Worm (Caenorhabditis elegans): ENCODE data around the gene elo-7.

The elo-7 gene

DNA sequence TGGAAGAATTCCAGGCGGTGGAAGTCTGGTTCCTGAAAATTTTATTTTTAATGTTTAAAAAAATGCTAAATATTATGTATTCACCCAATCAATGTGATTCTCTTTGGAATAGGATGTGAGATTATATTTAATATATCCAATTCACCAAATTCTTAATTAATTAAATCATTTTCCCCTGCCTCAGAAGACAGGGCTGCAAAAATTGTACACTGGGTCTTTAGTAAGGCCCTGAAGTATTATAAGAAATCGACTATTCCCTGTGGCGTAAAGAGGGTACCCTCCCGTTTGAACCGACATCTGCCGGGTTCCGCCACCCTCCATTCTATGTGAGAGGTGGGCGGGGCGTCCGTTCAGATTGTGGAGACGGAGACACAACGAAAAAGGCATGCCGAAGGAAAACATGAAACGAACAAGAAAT is 18.5 kb upstream of the elo-7 start (continued):
- 0 out of 2 replicates have a peak, but pooled peaks have one; percentile 16 for TF ChIP-seq hsf-1 (GFP tag; IDR thresholded peaks at IDR 0.05)
- TF ChIP-seq sea-2 (GFP tag; IDR thresholded peaks at IDR 0.05) = no peak
- no peak for TF ChIP-seq cebp-1 (GFP tag; IDR thresholded peaks at IDR 0.05)
- peak; percentile 62 for TF ChIP-seq cebp-1 (tag; optimal IDR thresholded peaks at IDR 0.05)
- TF ChIP-seq egrh-3 (GFP tag; IDR thresholded peaks at IDR 0.05) = no peak
- TF ChIP-seq nhr-27 (tag; optimal IDR thresholded peaks at IDR 0.05) = no peak
- TF ChIP-seq ceh-58 (GFP tag; IDR thresholded peaks at IDR 0.05) = no peak
- no peak for TF ChIP-seq ztf-6 (GFP tag; IDR thresholded peaks at IDR 0.05)
- peak; percentile 55; the same call in 1 of the 2 replicates for TF ChIP-seq rcor-1 (GFP tag; IDR thresholded peaks at IDR 0.05)
- no peak for TF ChIP-seq nfya-2 (GFP tag; IDR thresholded peaks at IDR 0.05)
- TF ChIP-seq mcd-1 (GFP tag; IDR thresholded peaks at IDR 0.05) = peak; percentile 76
- TF ChIP-seq nhr-179 (tag; optimal IDR thresholded peaks at IDR 0.05) = no peak
- peak; percentile 57 for TF ChIP-seq xnd-1 (tag; optimal IDR thresholded peaks at IDR 0.05)
- peak; percentile 54 for TF ChIP-seq ZK185.1 (tag; optimal IDR thresholded peaks at IDR 0.05; ENCODE audit: poor library complexity, severe bottlenecking)
- no peak for TF ChIP-seq nfya-1 (tag; optimal IDR thresholded peaks at IDR 0.05; ENCODE audit: borderline replicate concordance, insufficient read depth)
- peak; percentile 15 for TF ChIP-seq fkh-3 (tag; optimal IDR thresholded peaks at IDR 0.05)
- TF ChIP-seq ceh-100 (GFP tag; IDR thresholded peaks at IDR 0.05) = 0 out of 2 replicates have a peak, but pooled peaks have one; percentile 37
- TF ChIP-seq pbrm-1 (GFP tag; IDR thresholded peaks at IDR 0.05) = peak; percentile 77; the same call in 1 of the 2 replicates
- TF ChIP-seq Y53G8AR.9 (GFP tag; conservative IDR thresholded peaks at IDR 0.05) = no peak
- peak; percentile 17 for TF ChIP-seq F23B12.7 (tag; optimal IDR thresholded peaks at IDR 0.05; ENCODE audit: insufficient read depth)
- no peak for TF ChIP-seq B0035.1 (tag; optimal IDR thresholded peaks at IDR 0.05)
- TF ChIP-seq F57A8.1 (GFP tag; optimal IDR thresholded peaks at IDR 0.05) = no peak
- no peak for TF ChIP-seq ccch-3 (GFP tag; optimal IDR thresholded peaks at IDR 0.05)
- peak; percentile 55 for TF ChIP-seq hrde-1 (tag; optimal IDR thresholded peaks at IDR 0.05; ENCODE audit: borderline replicate concordance)
- TF ChIP-seq nfyb-1 (GFP tag; IDR thresholded peaks at IDR 0.05) = peak; percentile 68; the same call in 1 of the 2 replicates
- TF ChIP-seq lin-26 (GFP tag; IDR thresholded peaks at IDR 0.05) = no peak; the same call in 1 of the 2 replicates
- peak; percentile 71 for TF ChIP-seq madf-6 (GFP tag; IDR thresholded peaks at IDR 0.05)
- no peak for TF ChIP-seq tbx-9 (tag; optimal IDR thresholded peaks at IDR 0.05; ENCODE audit: borderline replicate concordance)
- TF ChIP-seq egl-18 (GFP tag; IDR thresholded peaks at IDR 0.05) = no peak
- TF ChIP-seq hlh-12 (tag; optimal IDR thresholded peaks at IDR 0.05) = no peak
- no peak for TF ChIP-seq lsy-27 (tag; optimal IDR thresholded peaks at IDR 0.05; ENCODE audit: borderline replicate concordance, insufficient read depth)
- TF ChIP-seq him-1 (tag; optimal IDR thresholded peaks at IDR 0.05) = peak; percentile 51
- no peak for TF ChIP-seq aptf-2 (GFP tag; conservative IDR thresholded peaks at IDR 0.05)
- peak; percentile 47 for TF ChIP-seq attf-5 (GFP tag; optimal IDR thresholded peaks at IDR 0.05)
- peak; percentile 12; the same call in 1 of the 2 replicates for TF ChIP-seq cebp-2 (GFP tag; IDR thresholded peaks at IDR 0.05)
- peak; percentile 24 for TF ChIP-seq F52B5.7 (tag; optimal IDR thresholded peaks at IDR 0.05)
- 0 out of 2 replicates have a peak, but pooled peaks have one; percentile 7 for TF ChIP-seq attf-3 (GFP tag; conservative IDR thresholded peaks at IDR 0.05)
- TF ChIP-seq lag-1 (GFP tag; IDR thresholded peaks at IDR 0.05) = 0 out of 2 replicates have a peak, but pooled peaks have one; percentile 61
- peak; percentile 89 for TF ChIP-seq snpc-1.1 (tag; optimal IDR thresholded peaks at IDR 0.05; ENCODE audit: insufficient read depth)
- TF ChIP-seq T07F8.4 (tag; optimal IDR thresholded peaks at IDR 0.05) = no peak
- TF ChIP-seq sptf-2 (GFP tag; optimal IDR thresholded peaks at IDR 0.05) = no peak
- TF ChIP-seq nhr-120 (GFP tag; IDR thresholded peaks at IDR 0.05) = no peak
- peak; percentile 30 for TF ChIP-seq die-1 (tag; optimal IDR thresholded peaks at IDR 0.05)
- TF ChIP-seq lsl-1 (GFP tag; optimal IDR thresholded peaks at IDR 0.05) = peak; percentile 36
- peak; percentile 71 for TF ChIP-seq attf-6 (GFP tag; IDR thresholded peaks at IDR 0.05)
- TF ChIP-seq Y67H2A.10 (GFP tag; conservative IDR thresholded peaks at IDR 0.05) = no peak
- TF ChIP-seq ztf-26 (tag; optimal IDR thresholded peaks at IDR 0.05) = peak; percentile 25
- peak; percentile 43 for TF ChIP-seq K12H6.12 (tag; optimal IDR thresholded peaks at IDR 0.05)

Measured in whole organism, young adult.